Fruit fly (Drosophila melanogaster): ENCODE measurements around the gene CG32212.

The CG32212 gene

dm6 chr3L:19516547-19516946, 29.2 kb downstream of the CG32212 start (continued):
- TF ChIP-seq dimm (GFP tag; IDR thresholded peaks at IDR 0.05) (peak; percentile 82), slp2 (GFP tag; optimal IDR thresholded peaks at IDR 0.05) (peak; percentile 89), sima (GFP tag; optimal IDR thresholded peaks at IDR 0.05) (peak; percentile 82), CG6654 (GFP tag; optimal IDR thresholded peaks at IDR 0.05) (peak; percentile 69), CG3995 (GFP tag; optimal IDR thresholded peaks at IDR 0.05) (peak; percentile 59), salm (tag; optimal IDR thresholded peaks at IDR 0.05) (no peak), nom (GFP tag; optimal IDR thresholded peaks at IDR 0.05) (no peak), CHES-1-like (GFP tag; optimal IDR thresholded peaks at IDR 0.05) (peak; percentile 85), Taf1 (GFP tag; IDR thresholded peaks at IDR 0.05) (peak; percentile 64; the same call in 1 of the 2 replicates), Xbp1 (GFP tag; optimal IDR thresholded peaks at IDR 0.05) (peak; percentile 90), CG6689 (GFP tag; IDR thresholded peaks at IDR 0.05) (peak; percentile 78), CG12104 (GFP tag; optimal IDR thresholded peaks at IDR 0.05) (peak; percentile 86), z (GFP tag; IDR thresholded peaks at IDR 0.05) (0 out of 3 replicates have a peak, but pooled peaks have one; percentile 55), CG6254 (GFP tag; optimal IDR thresholded peaks at IDR 0.05) (no peak), BtbVII (GFP tag; optimal IDR thresholded peaks at IDR 0.05) (peak; percentile 74), ATbp (GFP tag; optimal IDR thresholded peaks at IDR 0.05) (peak; percentile 84), CG18476 (GFP tag; optimal IDR thresholded peaks at IDR 0.05) (peak; percentile 73), al (GFP tag; IDR thresholded peaks at IDR 0.05) (peak; percentile 91), lbe (GFP tag; optimal IDR thresholded peaks at IDR 0.05) (no peak), CG4424 (GFP tag; optimal IDR thresholded peaks at IDR 0.05) (peak; percentile 94), Max (GFP tag; optimal IDR thresholded peaks at IDR 0.05) (peak; percentile 86), HHEX (GFP tag; optimal IDR thresholded peaks at IDR 0.05) (peak; percentile 88), CG12155 (GFP tag; optimal IDR thresholded peaks at IDR 0.05) (peak; percentile 70), pzg (GFP tag; optimal IDR thresholded peaks at IDR 0.05) (peak; percentile 15), dmrt99B (tag; optimal IDR thresholded peaks at IDR 0.05) (peak; percentile 60), CG12659 (GFP tag; optimal IDR thresholded peaks at IDR 0.05) (peak; percentile 81), trem (tag; optimal IDR thresholded peaks at IDR 0.05) (peak; percentile 75), btn (GFP tag; optimal IDR thresholded peaks at IDR 0.05) (peak; percentile 85), danr (GFP tag; IDR thresholded peaks at IDR 0.05) (peak; percentile 80), Asciz (GFP tag; optimal IDR thresholded peaks at IDR 0.05) (peak; percentile 74), run (tag; optimal IDR thresholded peaks at IDR 0.05) (no peak), MTF-1 (GFP tag; optimal IDR thresholded peaks at IDR 0.05; ENCODE audit: borderline replicate concordance) (peak; percentile 90), psq (GFP tag; optimal IDR thresholded peaks at IDR 0.05) (peak; percentile 49), repo (GFP tag; optimal IDR thresholded peaks at IDR 0.05) (peak; percentile 92), esg (GFP tag; conservative IDR thresholded peaks at IDR 0.05) (peak; percentile 47), ara (GFP tag; IDR thresholded peaks at IDR 0.05) (peak; percentile 75; the same call in 1 of the 2 replicates), dati (GFP tag; IDR thresholded peaks at IDR 0.05) (peak; percentile 89), Camta (GFP tag; optimal IDR thresholded peaks at IDR 0.05) (peak; percentile 97), PHDP (tag; optimal IDR thresholded peaks at IDR 0.05) (no peak), Mrtf (GFP tag; IDR thresholded peaks at IDR 0.05) (peak; percentile 92), wdn (GFP tag; IDR thresholded peaks at IDR 0.05) (peak; percentile 87), nmo (GFP tag; optimal IDR thresholded peaks at IDR 0.05) (peak; percentile 87), CG18011 (GFP tag; optimal IDR thresholded peaks at IDR 0.05) (peak; percentile 77), Xrp1 (GFP tag; IDR thresholded peaks at IDR 0.05) (no peak; the same call in 1 of the 2 replicates), pros (GFP tag; optimal IDR thresholded peaks at IDR 0.05) (no peak), mirr (GFP tag; optimal IDR thresholded peaks at IDR 0.05) (peak; percentile 90), Tbp (GFP tag; optimal IDR thresholded peaks at IDR 0.05) (no peak), CG17802 (tag; optimal IDR thresholded peaks at IDR 0.05) (peak; percentile 92), CG9932 (GFP tag; IDR thresholded peaks at IDR 0.05) (peak; percentile 92), CG8089 (GFP tag; optimal IDR thresholded peaks at IDR 0.05) (peak; percentile 88), sisA (GFP tag; IDR thresholded peaks at IDR 0.05) (peak; percentile 91)
